Worm (Caenorhabditis elegans) whole organism, L3 larva: ENCODE data around the gene rabs-5.

ENCODE experiments used
- ZK546.5 ChIP-seq: sonication (generic microtip); optimal IDR thresholded peaks from 2 replicates; lab custom pipeline; 2017; ENCODE audit warnings: missing biosample characterization, missing genetic modification characterization
- ama-1 ChIP-seq: fragments of 150-350 bp; optimal IDR thresholded peaks from 2 replicates; lab custom pipeline; 2018
- ceh-28 ChIP-seq: fragments of 150-350 bp; optimal IDR thresholded peaks from 2 replicates; lab custom pipeline; 2014; ENCODE audit warnings: missing biosample characterization, missing genetic modification reagents, missing genetic modification characterization
- ceh-82 ChIP-seq: fragments of 150-350 bp; optimal IDR thresholded peaks from 2 replicates; lab custom pipeline; 2014; ENCODE audit warnings: missing biosample characterization, missing genetic modification characterization
- ceh-9 ChIP-seq: sonication (generic microtip); optimal IDR thresholded peaks from 2 replicates; lab custom pipeline; 2018; ENCODE audit warnings: missing biosample characterization, missing genetic modification characterization
- egl-5 ChIP-seq: fragments of 150-350 bp; optimal IDR thresholded peaks from 2 replicates; lab custom pipeline; 2017; ENCODE audit warnings: missing biosample characterization, missing genetic modification reagents, missing genetic modification characterization, inconsistent platforms
- elt-2 ChIP-seq: sonication (generic microtip); optimal IDR thresholded peaks from 2 replicates; lab custom pipeline; 2016; ENCODE audit warnings: missing genetic modification reagents, mild to moderate bottlenecking, missing genetic modification characterization, missing compliant biosample characterization
- elt-3 ChIP-seq, 3 experiments: fragments of 150-350 bp in 1 of 3; sonication (generic microtip) in 2 of 3; optimal IDR thresholded peaks; 2 replicates in 2 of 3; 4 replicates in 1 of 3; lab custom pipeline; 2014 to 2017; ENCODE audit warnings: missing biosample characterization in 3 of 3, missing genetic modification characterization in 3 of 3
- eor-1 ChIP-seq, 2 experiments: fragments of 150-350 bp; optimal IDR thresholded peaks; 2 replicates each; lab custom pipeline; 2014 to 2018; ENCODE audit warnings: missing biosample characterization in 2 of 2, missing genetic modification characterization in 2 of 2
- fkh-10 ChIP-seq: sonication (generic microtip); optimal IDR thresholded peaks from 2 replicates; lab custom pipeline; 2017; ENCODE audit warnings: missing biosample characterization, missing genetic modification reagents, missing genetic modification characterization
- fkh-2 ChIP-seq: fragments of 150-350 bp; optimal IDR thresholded peaks from 2 replicates; lab custom pipeline; 2014; ENCODE audit warnings: missing biosample characterization, missing genetic modification reagents, missing genetic modification characterization
- fos-1 ChIP-seq: fragments of 150-350 bp; optimal IDR thresholded peaks from 2 replicates; lab custom pipeline; 2014; ENCODE audit warnings: missing biosample characterization, missing genetic modification characterization
- lin-39 ChIP-seq: fragments of 150-350 bp; optimal IDR thresholded peaks from 2 replicates; lab custom pipeline; 2018; ENCODE audit warnings: missing biosample characterization, missing genetic modification reagents, missing genetic modification characterization
- lsy-12 ChIP-seq: sonication (generic microtip); optimal IDR thresholded peaks from 2 replicates; lab custom pipeline; 2016; ENCODE audit warnings: mild to moderate bottlenecking, missing genetic modification characterization, missing compliant biosample characterization
- mdl-1 ChIP-seq: fragments of 150-350 bp; optimal IDR thresholded peaks from 2 replicates; lab custom pipeline; 2014; ENCODE audit warnings: missing biosample characterization, missing genetic modification characterization
- mml-1 ChIP-seq: fragments of 150-350 bp; sonication (generic microtip); optimal IDR thresholded peaks from 3 replicates; lab custom pipeline; 2014; ENCODE audit warnings: missing biosample characterization, missing genetic modification characterization
- nhr-11 ChIP-seq: fragments of 150-350 bp; optimal IDR thresholded peaks from 2 replicates; lab custom pipeline; 2014; ENCODE audit warnings: missing biosample characterization, missing genetic modification characterization
- nhr-12 ChIP-seq: fragments of 150-350 bp; optimal IDR thresholded peaks from 2 replicates; lab custom pipeline; 2014; ENCODE audit warnings: missing biosample characterization, missing genetic modification characterization
- nhr-23 ChIP-seq: fragments of 150-350 bp; optimal IDR thresholded peaks from 2 replicates; lab custom pipeline; 2014; ENCODE audit warnings: missing biosample characterization, missing genetic modification reagents, missing genetic modification characterization
- nhr-237 ChIP-seq: fragments of 150-350 bp; optimal IDR thresholded peaks from 2 replicates; lab custom pipeline; 2014; ENCODE audit warnings: missing biosample characterization, missing genetic modification characterization
- nhr-25 ChIP-seq: sonication (generic microtip); optimal IDR thresholded peaks from 2 replicates; lab custom pipeline; 2017; ENCODE audit warnings: missing biosample characterization, missing genetic modification characterization
- nhr-43 ChIP-seq: sonication (generic microtip); optimal IDR thresholded peaks from 2 replicates; lab custom pipeline; 2016; ENCODE audit warnings: mild to moderate bottlenecking, missing genetic modification characterization, missing compliant biosample characterization; ENCODE audit not compliant: poor library complexity, severe bottlenecking
- nhr-67 ChIP-seq: fragments of 150-350 bp; optimal IDR thresholded peaks from 2 replicates; lab custom pipeline; 2014; ENCODE audit warnings: missing biosample characterization, missing genetic modification characterization
- nhr-76 ChIP-seq: fragments of 150-350 bp; sonication (generic microtip); optimal IDR thresholded peaks from 5 replicates; lab custom pipeline; 2014; ENCODE audit warnings: missing biosample characterization, missing genetic modification characterization
- nhr-77 ChIP-seq: fragments of 150-350 bp; optimal IDR thresholded peaks from 2 replicates; lab custom pipeline; 2014; ENCODE audit warnings: missing biosample characterization, missing genetic modification characterization
- pha-4 ChIP-seq: fragments of 150-350 bp; optimal IDR thresholded peaks from 2 replicates; lab custom pipeline; 2014; ENCODE audit warnings: missing biosample characterization, missing genetic modification reagents, missing genetic modification characterization
- sea-2 ChIP-seq: fragments of 150-350 bp; sonication (generic microtip); optimal IDR thresholded peaks from 4 replicates; lab custom pipeline; 2014; ENCODE audit warnings: missing biosample characterization, missing genetic modification reagents, missing genetic modification characterization
- skn-1 ChIP-seq: fragments of 150-350 bp; optimal IDR thresholded peaks from 2 replicates; lab custom pipeline; 2014; ENCODE audit warnings: missing biosample characterization, missing genetic modification characterization
- tbx-2 ChIP-seq: sonication (generic microtip); optimal IDR thresholded peaks from 2 replicates; lab custom pipeline; 2016; ENCODE audit warnings: mild to moderate bottlenecking, missing genetic modification characterization, missing compliant biosample characterization
- unc-39 ChIP-seq: sonication (generic microtip); optimal IDR thresholded peaks from 4 replicates; lab custom pipeline; 2017; ENCODE audit warnings: missing biosample characterization, missing genetic modification characterization
- unc-62 ChIP-seq: fragments of 150-350 bp; sonication (generic microtip); optimal IDR thresholded peaks from 4 replicates; lab custom pipeline; 2014; ENCODE audit warnings: missing biosample characterization, missing genetic modification reagents, missing genetic modification characterization
- zag-1 ChIP-seq: fragments of 150-350 bp; optimal IDR thresholded peaks from 2 replicates; lab custom pipeline; 2014; ENCODE audit warnings: missing biosample characterization, missing genetic modification characterization
- ztf-4 ChIP-seq: fragments of 150-350 bp; optimal IDR thresholded peaks from 2 replicates; lab custom pipeline; 2014; ENCODE audit warnings: missing biosample characterization, missing genetic modification characterization

The rabs-5 gene

DNA sequence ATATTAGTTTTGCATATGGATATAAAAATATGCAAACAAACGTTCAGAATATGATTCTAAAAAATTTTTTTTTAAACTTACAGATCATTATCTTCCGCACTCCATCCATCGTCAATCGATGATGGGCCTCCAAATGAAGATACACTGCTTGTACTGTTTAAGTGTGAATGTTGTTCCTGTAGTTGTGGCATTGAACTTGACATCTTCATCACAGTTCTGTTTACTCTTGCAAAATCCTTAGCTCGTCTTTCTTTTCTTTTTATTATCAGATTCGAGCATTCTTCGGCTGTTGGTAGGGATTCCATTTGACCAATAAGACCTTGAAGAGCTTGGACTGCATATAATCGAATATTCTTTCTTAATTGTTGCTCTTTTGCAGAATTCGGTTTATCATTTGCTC is 2.3 kb downstream of the rabs-5 start:
- no peak for TF ChIP-seq nhr-76 (tag; lab: Kevin White, UChicago)
- TF ChIP-seq ama-1 (lab: Kevin White, UChicago): no peak
- TF ChIP-seq ceh-9 (tag; lab: Kevin White, UChicago): no peak
- no peak for TF ChIP-seq nhr-25
- no peak for TF ChIP-seq pha-4 (tag; lab: Kevin White, UChicago)
- TF ChIP-seq unc-39 (tag; lab: Kevin White, UChicago): no peak
- TF ChIP-seq mml-1: no peak
- no peak for TF ChIP-seq elt-2 (tag; lab: Kevin White, UChicago)
- no peak for TF ChIP-seq fkh-2 (tag; lab: Kevin White, UChicago)
- no peak for TF ChIP-seq nhr-237 (tag; lab: Kevin White, UChicago)
- no peak for TF ChIP-seq nhr-67 (tag; lab: Kevin White, UChicago)
- no peak for TF ChIP-seq eor-1 (tag; optimal IDR thresholded peaks at IDR 0.05; lab: Kevin White, UChicago)

DNA sequence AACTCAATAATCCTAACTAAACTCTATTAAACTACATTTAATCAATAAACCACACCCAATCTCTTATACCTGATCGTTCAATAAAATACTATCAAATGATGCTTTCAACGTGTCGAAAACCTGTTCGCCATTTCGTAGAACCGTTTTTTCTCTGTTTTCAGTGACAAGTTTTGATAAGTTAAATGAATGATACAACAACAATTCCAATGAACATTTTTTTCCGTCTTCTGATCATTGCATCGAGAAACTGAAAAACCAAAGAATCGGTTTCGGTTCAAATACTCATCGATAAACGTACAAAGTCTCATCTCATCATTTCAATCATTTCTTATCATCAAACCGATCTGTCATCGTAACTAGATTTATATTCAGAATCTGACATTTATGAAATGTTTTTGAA is 4.2 kb downstream of the rabs-5 start:
- no peak for TF ChIP-seq fkh-10 (GFP tag; lab: Kevin White, UChicago)
- TF ChIP-seq unc-62 (GFP tag; lab: Kevin White, UChicago): no peak
- no peak for TF ChIP-seq sea-2 (GFP tag; lab: Kevin White, UChicago)
- TF ChIP-seq lin-39 (tag; lab: Kevin White, UChicago): no peak
- no peak for TF ChIP-seq zag-1 (tag; lab: Kevin White, UChicago)
- no peak for TF ChIP-seq nhr-237 (tag; lab: Kevin White, UChicago)
- no peak for TF ChIP-seq mml-1
- TF ChIP-seq elt-3 (tag; optimal IDR thresholded peaks at IDR 0.05; lab: Kevin White, UChicago): peak in 1 of 3 experiments; percentile 16
- no peak for TF ChIP-seq tbx-2 (tag; lab: Kevin White, UChicago)
- no peak for TF ChIP-seq fkh-2 (tag; lab: Kevin White, UChicago)
- peak; percentile 66 for TF ChIP-seq nhr-43 (tag; lab: Kevin White, UChicago)
- no peak for TF ChIP-seq ztf-4 (tag; lab: Kevin White, UChicago)
- peak; percentile 17 for TF ChIP-seq nhr-23 (tag; lab: Kevin White, UChicago)
- no peak for TF ChIP-seq elt-2 (tag; lab: Kevin White, UChicago)
- TF ChIP-seq unc-39 (tag; lab: Kevin White, UChicago): no peak
- no peak for TF ChIP-seq skn-1 (tag; lab: Kevin White, UChicago)
- TF ChIP-seq fos-1 (tag; lab: Kevin White, UChicago): no peak
- no peak for TF ChIP-seq mdl-1 (tag; lab: Kevin White, UChicago)
- no peak for TF ChIP-seq nhr-12
- no peak for TF ChIP-seq nhr-11 (tag; lab: Kevin White, UChicago)
- no peak for TF ChIP-seq ceh-82 (tag; lab: Kevin White, UChicago)

DNA sequence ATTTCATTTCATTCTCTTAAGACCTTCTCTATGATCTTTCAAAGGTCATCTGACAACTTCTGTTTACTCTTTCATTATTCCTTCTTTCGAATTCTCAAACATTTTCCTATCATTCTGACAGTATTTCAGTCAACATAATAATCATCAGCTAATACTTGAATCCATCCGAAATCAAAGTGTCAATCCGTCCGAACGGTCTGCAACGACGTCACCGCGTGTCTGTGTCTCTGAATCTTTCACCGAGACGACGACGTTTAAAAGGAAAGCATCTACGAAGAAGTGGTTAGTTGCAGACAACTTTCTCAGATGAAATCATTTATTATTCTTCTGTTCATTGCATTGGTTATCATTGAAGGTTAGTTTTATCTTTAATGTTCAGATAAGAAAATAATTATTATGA is 5.2 kb downstream of the rabs-5 start, which contains the start of gene Y42H9AR.5:
TSS of gene Y42H9AR.5 (plus strand) at position 301 of the 400 bp plus-strand sequence.
- TF ChIP-seq zag-1 (tag; lab: Kevin White, UChicago): no peak
- TF ChIP-seq elt-3 (tag; optimal IDR thresholded peaks at IDR 0.05; lab: Kevin White, UChicago): peak in 1 of 3 experiments; percentile 39

DNA sequence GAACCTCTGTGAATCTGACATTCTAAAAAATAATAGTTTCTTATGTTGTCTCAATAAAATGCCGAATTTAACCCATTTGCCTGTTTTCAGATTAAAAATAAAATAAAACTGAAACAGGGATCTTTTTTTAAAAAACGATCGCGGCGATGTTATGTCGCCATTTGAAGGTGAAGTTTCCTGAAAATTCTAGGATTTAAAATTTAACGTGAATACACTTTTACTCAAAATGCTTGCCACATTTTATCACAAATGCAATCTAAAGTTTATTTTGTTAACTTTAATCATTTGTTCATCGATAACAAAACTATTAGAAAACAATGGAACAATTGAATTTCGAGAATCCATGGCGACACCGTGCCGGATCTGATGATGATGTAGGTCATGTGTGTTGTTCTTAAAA is 7.8 kb downstream of the rabs-5 start, which contains the start of gene Y42H9AR.2:
TSS of gene Y42H9AR.2 (plus strand) at position 301 of the 400 bp plus-strand sequence.
- TF ChIP-seq skn-1 (tag; lab: Kevin White, UChicago): no peak
- no peak for TF ChIP-seq nhr-77 (tag; lab: Kevin White, UChicago)
- no peak for TF ChIP-seq ceh-28
- TF ChIP-seq tbx-2 (tag; lab: Kevin White, UChicago): no peak

DNA sequence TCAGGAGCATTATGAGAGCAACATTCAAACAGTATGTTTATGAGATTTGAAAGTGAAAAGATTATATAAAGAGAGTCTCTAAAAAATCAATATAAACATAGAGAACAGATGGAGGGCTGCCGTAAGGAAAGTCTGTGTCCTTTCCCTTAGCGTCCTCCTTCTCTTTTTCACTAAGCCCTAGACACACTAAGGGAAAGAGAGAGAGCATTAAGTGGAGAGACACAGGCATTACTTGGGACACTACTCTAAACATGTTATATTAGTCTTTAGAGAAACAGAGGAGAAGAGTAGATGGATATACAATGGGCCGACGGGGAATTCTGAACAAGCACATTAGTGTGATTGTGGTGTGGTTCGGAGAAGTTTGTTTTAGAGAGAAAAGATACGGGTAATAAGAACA is 11.0 kb downstream of the rabs-5 start:
- TF ChIP-seq lsy-12: no peak

DNA sequence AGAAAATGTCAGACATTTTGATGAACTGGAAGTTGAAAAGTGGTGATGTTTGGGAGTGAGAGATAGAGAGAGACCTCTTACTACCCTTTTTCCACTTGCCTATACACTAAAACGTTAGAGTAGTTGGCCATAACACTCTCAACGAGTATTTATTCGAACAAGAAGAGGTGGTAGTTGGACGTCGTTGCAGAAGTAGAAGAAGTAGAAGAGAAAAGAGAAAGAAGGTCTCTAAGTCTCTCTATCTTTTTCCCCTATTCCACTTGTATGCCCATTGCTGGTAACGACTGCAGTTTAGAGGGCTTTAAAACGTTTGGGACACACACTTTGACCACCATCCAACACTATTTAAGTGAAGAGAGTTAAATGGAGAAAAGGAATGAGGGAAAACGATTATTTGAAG is 15.9 kb downstream of the rabs-5 start:
- peak; percentile 59 for TF ChIP-seq egl-5
- TF ChIP-seq ZK546.5: no peak
- TF ChIP-seq, all 47 proteins: peak for 1
